Fruit fly (Drosophila melanogaster): ENCODE measurements around the gene CG17855.

CG17855 gene

dm6 chr2L:9539988-9540573 lies at the start of gene CG17855:
TSS of gene CG17855 (plus strand) at chr2L:9540523.
- TF ChIP-seq CG12605 (GFP tag; IDR thresholded peaks at IDR 0.05) = no peak
- peak; percentile 86 for TF ChIP-seq D1 (tag; optimal IDR thresholded peaks at IDR 0.05)
- TF ChIP-seq CG8301 (tag; optimal IDR thresholded peaks at IDR 0.05) = no peak

dm6 chr2L:9490788-9491187 lies 49.5 kb upstream of the CG17855 start:
- peak; percentile 82 for TF ChIP-seq Ets98B (GFP tag; IDR thresholded peaks at IDR 0.05)
- no peak for TF ChIP-seq CG15710 (tag; optimal IDR thresholded peaks at IDR 0.05)
- peak; percentile 56 for TF ChIP-seq Pif1A (GFP tag; optimal IDR thresholded peaks at IDR 0.05)
- TF ChIP-seq CG9948 (tag; optimal IDR thresholded peaks at IDR 0.05) = peak; percentile 19
- TF ChIP-seq CG8159 (tag; optimal IDR thresholded peaks at IDR 0.05) = peak; percentile 62
- peak; percentile 68 for TF ChIP-seq Pif1B (GFP tag; optimal IDR thresholded peaks at IDR 0.05)
- peak; percentile 71; the same call in 2 of the 3 replicates for TF ChIP-seq fd96Ca (GFP tag; IDR thresholded peaks at IDR 0.05)
- peak; percentile 66 for TF ChIP-seq gl (tag; optimal IDR thresholded peaks at IDR 0.05)
- no peak for TF ChIP-seq EcR (GFP tag; optimal IDR thresholded peaks at IDR 0.05)
- peak; percentile 94 for TF ChIP-seq CG4496 (GFP tag; IDR thresholded peaks at IDR 0.05)
- peak; percentile 82 for TF ChIP-seq Snoo (tag; optimal IDR thresholded peaks at IDR 0.05)
- TF ChIP-seq CG32121 (GFP tag; IDR thresholded peaks at IDR 0.05) = peak; percentile 70
- peak; percentile 11 for TF ChIP-seq CG13204 (GFP tag; optimal IDR thresholded peaks at IDR 0.05)
- peak; percentile 55 for TF ChIP-seq CG17806 (tag; optimal IDR thresholded peaks at IDR 0.05)
- no peak for TF ChIP-seq CG10348 (GFP tag; IDR thresholded peaks at IDR 0.05)
- TF ChIP-seq CG12605 (GFP tag; IDR thresholded peaks at IDR 0.05) = peak; percentile 71
- peak; percentile 62 for TF ChIP-seq CG14655 (GFP tag; optimal IDR thresholded peaks at IDR 0.05)
- no peak for TF ChIP-seq CG34367 (tag; optimal IDR thresholded peaks at IDR 0.05)
- peak; percentile 29 for TF ChIP-seq CG8301 (tag; optimal IDR thresholded peaks at IDR 0.05)

- TF ChIP-seq Pif1B (GFP tag; optimal IDR thresholded peaks at IDR 0.05) (peak; percentile 30), CG17806 (tag; optimal IDR thresholded peaks at IDR 0.05) (peak; percentile 26), CG8159 (tag; optimal IDR thresholded peaks at IDR 0.05) (peak; percentile 52), fd96Ca (GFP tag; IDR thresholded peaks at IDR 0.05) (no peak), Snoo (tag; optimal IDR thresholded peaks at IDR 0.05) (peak; percentile 32), rn (GFP tag; IDR thresholded peaks at IDR 0.05) (no peak), Ets98B (GFP tag; IDR thresholded peaks at IDR 0.05) (0 out of 2 replicates have a peak, but pooled peaks have one; percentile 34), CG14655 (GFP tag; optimal IDR thresholded peaks at IDR 0.05) (peak; percentile 19), CG32121 (GFP tag; IDR thresholded peaks at IDR 0.05) (peak; percentile 47), EcR (GFP tag; optimal IDR thresholded peaks at IDR 0.05) (peak; percentile 69), CG4496 (GFP tag; IDR thresholded peaks at IDR 0.05) (0 out of 3 replicates have a peak, but pooled peaks have one; percentile 34), CG12605 (GFP tag; IDR thresholded peaks at IDR 0.05) (0 out of 2 replicates have a peak, but pooled peaks have one; percentile 24), CG8301 (tag; optimal IDR thresholded peaks at IDR 0.05) (peak; percentile 24), CG10348 (GFP tag; IDR thresholded peaks at IDR 0.05) (no peak), D1 (tag; optimal IDR thresholded peaks at IDR 0.05) (no peak), CG9948 (tag; optimal IDR thresholded peaks at IDR 0.05) (peak; percentile 11), CG13204 (GFP tag; optimal IDR thresholded peaks at IDR 0.05) (no peak), Pif1A (GFP tag; optimal IDR thresholded peaks at IDR 0.05) (peak; percentile 28), CG34367 (tag; optimal IDR thresholded peaks at IDR 0.05) (no peak), CG15710 (tag; optimal IDR thresholded peaks at IDR 0.05) (no peak), gl (tag; optimal IDR thresholded peaks at IDR 0.05) (no peak)
These were observed 46.7 kb upstream of the CG17855 start for dm6 chr2L:9493375-9494263.

dm6 chr2L:9494663-9495417 lies 45.5 kb upstream of the CG17855 start, which contains the start of gene Gdi:
TSS of gene Gdi (minus strand) at chr2L:9494876.
- no peak for TF ChIP-seq CG14655 (GFP tag; optimal IDR thresholded peaks at IDR 0.05)
- TF ChIP-seq CG12605 (GFP tag; IDR thresholded peaks at IDR 0.05) = no peak
- peak; percentile 19 for TF ChIP-seq CG8159 (tag; optimal IDR thresholded peaks at IDR 0.05)
- peak; percentile 30; the same call in 1 of the 2 replicates for TF ChIP-seq CG32121 (GFP tag; IDR thresholded peaks at IDR 0.05)
- peak; percentile 14 for TF ChIP-seq CG15710 (tag; optimal IDR thresholded peaks at IDR 0.05)
- no peak for TF ChIP-seq CG4496 (GFP tag; IDR thresholded peaks at IDR 0.05)

- peak; percentile 30 for TF ChIP-seq D1 (tag; optimal IDR thresholded peaks at IDR 0.05)
- TF ChIP-seq CG9948 (tag; optimal IDR thresholded peaks at IDR 0.05) = no peak
These were observed 44.9 kb upstream of the CG17855 start, which contains the start of gene CG33298 for dm6 chr2L:9495418-9495779. TSS of gene CG33298 (plus strand) at chr2L:9495474.

- TF ChIP-seq Snoo (tag; optimal IDR thresholded peaks at IDR 0.05) (no peak), CG34367 (tag; optimal IDR thresholded peaks at IDR 0.05) (no peak), D1 (tag; optimal IDR thresholded peaks at IDR 0.05) (no peak), CG32121 (GFP tag; IDR thresholded peaks at IDR 0.05) (no peak), CG15710 (tag; optimal IDR thresholded peaks at IDR 0.05) (no peak), CG9948 (tag; optimal IDR thresholded peaks at IDR 0.05) (no peak), gl (tag; optimal IDR thresholded peaks at IDR 0.05) (no peak), CG17806 (tag; optimal IDR thresholded peaks at IDR 0.05) (no peak), CG8159 (tag; optimal IDR thresholded peaks at IDR 0.05) (no peak), CG10348 (GFP tag; IDR thresholded peaks at IDR 0.05) (no peak), Pif1A (GFP tag; optimal IDR thresholded peaks at IDR 0.05) (no peak), Ets98B (GFP tag; IDR thresholded peaks at IDR 0.05) (no peak), Pif1B (GFP tag; optimal IDR thresholded peaks at IDR 0.05) (no peak), EcR (GFP tag; optimal IDR thresholded peaks at IDR 0.05) (no peak), CG8301 (tag; optimal IDR thresholded peaks at IDR 0.05) (no peak), CG13204 (GFP tag; optimal IDR thresholded peaks at IDR 0.05) (no peak)
These were observed 44.5 kb upstream of the CG17855 start for dm6 chr2L:9495870-9496269.
